Fruit fly (Drosophila melanogaster) whole organism, larva: ENCODE data around the gene CG33269.

Source experiments
- noc ChIP-seq: fragments of 200-800 bp; sonication (Bioruptor generic); optimal IDR thresholded peaks from 3 replicates; lab custom pipeline; 2019; ENCODE audit warnings: missing biosample characterization, mild to moderate bottlenecking, missing genetic modification characterization, moderate library complexity

The CG33269 gene

dm6 chr3L:11549432-11549831 is 32.6 kb downstream of the CG33269 start:
- no peak for TF ChIP-seq noc

DNA sequence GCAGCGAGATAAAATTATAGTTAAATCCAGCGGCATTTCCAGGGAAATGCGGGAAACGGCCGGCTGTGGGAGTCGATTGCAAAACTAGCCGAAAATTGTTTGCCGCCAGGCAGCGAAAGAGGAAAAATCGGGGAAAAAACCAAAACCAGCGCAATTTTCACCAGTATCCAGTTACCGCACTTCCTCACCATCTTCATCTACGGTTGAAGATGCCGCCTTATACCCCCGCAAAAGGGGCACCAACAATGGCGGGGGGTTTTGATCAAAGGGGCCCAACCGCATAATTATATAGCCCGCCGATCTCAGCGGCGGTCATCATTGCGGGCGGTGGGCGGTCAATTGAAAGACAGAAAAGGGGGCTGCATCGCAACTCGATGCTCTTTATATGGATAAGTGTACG is 34.0 kb downstream of the CG33269 start:
- TF ChIP-seq noc, result no peak

- TF ChIP-seq noc, result no peak
Observed at dm6 chr3L:11547302-11547994, 34.5 kb downstream of the CG33269 start.

- TF ChIP-seq noc, result no peak
Observed at dm6 chr3L:11543681-11544299, 38.2 kb downstream of the CG33269 start.

- peak; percentile 50 for TF ChIP-seq noc
Observed at dm6 chr3L:11542948-11543347, 39.0 kb downstream of the CG33269 start.

DNA sequence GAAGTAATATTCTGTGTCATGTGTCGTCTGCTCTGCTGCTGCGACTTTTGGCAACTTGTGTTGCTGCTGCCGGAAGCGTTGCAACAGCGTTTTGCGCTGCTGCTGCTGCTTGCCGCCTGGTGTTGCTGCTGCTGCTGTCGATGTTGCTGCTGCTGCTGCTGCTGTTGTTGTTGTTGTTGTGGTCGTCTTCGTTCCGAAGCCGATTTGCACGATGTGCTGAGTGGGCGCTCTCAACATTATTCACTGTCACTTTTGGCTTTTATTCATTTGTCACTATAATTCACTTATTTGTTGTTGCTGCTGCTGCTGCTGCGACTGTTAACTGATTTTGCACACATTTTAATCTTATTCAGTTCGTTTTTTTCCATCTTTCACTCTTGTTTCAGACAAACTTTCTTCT is 39.6 kb downstream of the CG33269 start:
- TF ChIP-seq noc, result no peak

dm6 chr3L:11540330-11540702 is 41.7 kb downstream of the CG33269 start:
- TF ChIP-seq noc, result no peak

dm6 chr3L:11539511-11540329 is 42.3 kb downstream of the CG33269 start:
- no peak for TF ChIP-seq noc

DNA sequence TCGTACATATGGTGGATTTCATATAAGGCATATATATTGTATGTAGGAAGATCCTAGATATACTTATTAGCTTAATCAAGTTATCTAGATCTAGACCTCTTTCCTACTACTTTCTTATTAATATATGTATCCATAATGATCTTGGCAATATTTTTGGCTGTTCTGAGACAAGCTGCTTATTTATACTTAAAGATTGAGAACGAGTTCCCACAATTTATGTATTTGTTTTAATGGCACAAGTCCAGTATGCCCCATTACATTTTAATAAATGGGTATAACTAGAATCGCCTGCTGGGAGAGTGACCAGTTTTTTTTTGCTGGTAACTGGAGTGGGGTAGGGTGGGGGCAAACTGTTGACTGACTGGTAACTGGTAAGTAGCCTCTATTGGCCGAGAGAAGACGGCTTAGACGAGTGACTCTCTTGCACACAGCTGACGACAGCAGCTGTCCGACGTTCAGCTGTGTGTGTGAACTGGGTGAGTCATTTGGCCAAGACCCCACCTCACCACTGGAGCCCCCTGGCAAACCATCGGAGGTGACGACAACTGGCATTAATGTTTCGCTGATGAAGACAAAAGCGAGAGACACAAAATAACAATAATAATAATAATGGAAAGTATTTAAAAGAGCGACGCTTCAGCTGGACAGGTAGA is 45.1 kb downstream of the CG33269 start:
- TF ChIP-seq noc, result no peak

DNA sequence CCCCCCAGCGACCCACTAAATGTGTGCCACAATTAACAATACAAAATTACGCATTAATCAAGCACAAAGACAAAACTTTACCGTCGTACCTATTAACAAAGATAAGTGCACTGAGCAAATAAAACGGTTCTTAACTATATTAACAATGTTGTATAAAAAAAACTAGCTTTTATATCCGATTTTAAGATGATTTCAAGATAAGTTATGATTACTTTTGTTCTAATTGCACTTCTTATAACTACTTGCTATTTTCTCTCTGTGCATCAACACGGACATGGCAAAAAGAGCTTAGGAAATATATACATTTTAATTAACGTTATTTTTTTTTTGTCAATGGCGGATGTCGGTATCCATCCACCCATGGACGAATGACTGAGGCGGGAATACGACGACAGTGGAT is 45.9 kb downstream of the CG33269 start:
- TF ChIP-seq noc, result no peak

DNA sequence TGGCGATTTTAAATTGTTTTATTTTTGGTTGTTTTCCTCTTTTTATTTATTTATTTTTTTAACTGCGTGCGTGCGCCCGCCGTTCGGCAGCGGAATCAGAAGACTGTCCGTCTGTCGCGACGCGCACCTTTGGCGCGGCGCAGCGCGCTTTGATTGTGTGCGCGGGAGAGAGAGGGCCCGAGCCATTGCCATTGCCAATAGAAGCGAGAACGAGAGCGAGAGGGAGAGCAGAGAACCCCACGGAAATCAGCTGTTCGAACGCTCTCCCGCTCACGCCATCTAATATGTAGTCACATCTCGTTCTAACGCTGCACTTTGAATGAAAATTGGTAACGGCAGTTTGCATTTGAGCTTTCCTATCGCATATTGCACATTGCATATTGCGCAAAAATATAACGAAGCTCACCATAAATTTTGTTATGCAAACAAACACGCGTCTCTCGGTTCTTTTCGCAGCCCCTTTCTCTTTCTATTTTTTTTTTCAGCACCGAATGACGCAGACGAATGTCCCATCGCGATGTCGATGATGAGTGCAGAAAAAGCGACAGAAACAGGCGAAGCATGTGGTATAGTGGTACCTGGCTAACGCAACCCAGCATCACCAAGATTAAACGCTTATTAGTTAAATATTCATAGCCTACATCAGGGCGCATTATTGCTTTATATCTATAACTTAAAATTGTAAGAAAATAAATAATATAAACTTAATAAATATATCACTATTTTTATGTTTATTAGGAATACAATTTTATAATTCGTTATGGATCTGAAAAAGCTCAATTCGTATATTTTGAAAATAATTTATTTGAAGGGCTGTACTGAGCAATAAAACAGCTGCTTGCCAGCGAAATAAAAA is 47.4 kb downstream of the CG33269 start:
- TF ChIP-seq noc, result peak; percentile 73

DNA sequence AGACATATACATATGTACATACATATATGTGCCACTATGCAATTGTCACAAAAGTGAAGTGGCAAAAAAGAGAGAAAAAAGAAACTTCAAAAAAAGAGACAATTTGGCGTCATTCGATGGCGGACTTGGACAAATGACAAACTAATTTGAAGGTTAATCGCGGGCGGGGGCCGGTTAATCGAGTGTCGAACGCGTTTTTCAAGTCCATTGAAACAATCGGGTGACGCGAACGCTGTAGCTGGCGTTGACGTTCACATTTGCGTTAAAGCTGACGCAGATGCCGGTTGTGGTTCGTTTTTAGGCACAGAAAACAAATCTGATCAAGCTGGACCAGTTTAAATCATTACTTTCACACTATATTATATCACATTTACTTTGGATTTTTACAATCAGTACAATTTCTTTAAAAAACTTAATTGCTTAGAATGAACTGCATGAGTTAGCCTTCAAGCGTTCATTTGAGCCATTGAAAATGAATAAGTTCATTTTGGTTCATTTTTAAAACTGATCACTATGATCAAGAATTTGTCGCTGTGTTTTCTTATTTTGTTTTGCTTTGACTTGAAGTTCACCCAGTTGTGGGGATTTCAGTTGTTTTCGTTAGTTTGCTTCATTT is 48.2 kb downstream of the CG33269 start:
- TF ChIP-seq noc, result peak; percentile 62

DNA sequence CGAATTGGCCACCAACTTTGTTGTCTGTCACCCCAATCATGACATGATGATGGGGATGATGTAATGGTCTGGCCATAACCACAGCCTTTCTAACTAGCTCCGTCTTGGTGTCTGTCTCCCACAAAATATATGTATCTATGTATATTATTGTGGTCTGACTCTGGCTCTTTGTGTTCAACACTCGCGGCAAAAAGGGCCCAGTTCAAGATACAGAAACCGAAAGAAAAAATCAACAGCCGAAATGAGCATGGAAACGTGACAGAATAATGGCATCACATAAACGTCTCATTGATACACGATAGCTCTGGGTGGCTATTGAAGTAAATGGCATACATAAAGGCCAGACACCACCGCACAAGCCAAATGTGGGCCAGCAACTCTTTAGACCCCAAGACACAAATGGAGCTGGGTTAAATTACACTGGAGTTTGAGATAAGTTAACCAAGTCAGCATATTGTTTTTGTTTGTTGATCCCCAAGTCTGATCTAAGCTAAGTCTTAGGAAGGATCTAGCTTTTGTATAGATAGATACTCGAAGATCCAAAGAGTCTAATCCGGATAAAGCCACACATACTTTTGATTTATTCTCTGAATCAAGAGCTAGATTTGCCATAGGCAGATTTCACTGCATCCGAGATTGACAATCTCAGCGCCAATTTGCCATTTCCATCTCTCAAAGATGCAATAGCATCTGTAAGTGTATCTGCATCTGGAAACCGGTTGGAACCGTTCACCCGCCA is 49.8 kb downstream of the CG33269 start:
- TF ChIP-seq noc, result no peak
